Fruit fly (Drosophila melanogaster) whole organism, prepupa: ENCODE measurements around the gene CG32987.

ENCODE experiments used
- Blimp-1 ChIP-seq: fragments of 200-800 bp; sonication (Bioruptor generic); optimal IDR thresholded peaks from 3 replicates; lab custom pipeline; 2017; ENCODE audit warnings: missing biosample characterization, missing genetic modification characterization, mild to moderate bottlenecking, moderate library complexity, missing genetic modification reagents
- CG10631 ChIP-seq: fragments of 200-800 bp; sonication (Bioruptor generic); optimal IDR thresholded peaks from 2 replicates; lab custom pipeline; 2016; ENCODE audit warnings: missing biosample characterization, missing genetic modification characterization
- CG10669 ChIP-seq: fragments of 200-800 bp; sonication (Bioruptor generic); optimal IDR thresholded peaks from 3 replicates; lab custom pipeline; 2018; ENCODE audit warnings: missing biosample characterization, mild to moderate bottlenecking, missing genetic modification characterization, moderate library complexity
- CG11294 ChIP-seq: fragments of 200-800 bp; sonication (Bioruptor generic); IDR thresholded peaks from 2 replicates; pipeline ENCODE4 v1.3.6; 2022; ENCODE audit warnings: missing biosample characterization, missing genetic modification characterization
- CG15336 ChIP-seq: fragments of 200-800 bp; sonication (Bioruptor generic); IDR thresholded peaks from 2 replicates; pipeline ENCODE4 v1.3.6; 2022; ENCODE audit warnings: missing biosample characterization, missing genetic modification characterization
- CG1621 ChIP-seq: fragments of 200-800 bp; sonication (Bioruptor generic); optimal IDR thresholded peaks from 3 replicates; lab custom pipeline; 2018; ENCODE audit warnings: missing biosample characterization, mild to moderate bottlenecking, missing genetic modification characterization
- CG4318 ChIP-seq: fragments of 200-800 bp; sonication (Bioruptor generic); optimal IDR thresholded peaks from 3 replicates; lab custom pipeline; 2017; ENCODE audit warnings: missing biosample characterization, mild to moderate bottlenecking, missing genetic modification characterization
- CG6163 ChIP-seq: fragments of 200-800 bp; sonication (Bioruptor generic); IDR thresholded peaks from 3 replicates; pipeline ENCODE4 v1.3.6; 2022; ENCODE audit warnings: missing biosample characterization, missing genetic modification characterization
- CG6276 ChIP-seq: fragments of 200-800 bp; sonication (Bioruptor generic); optimal IDR thresholded peaks from 2 replicates; lab custom pipeline; 2017; ENCODE audit warnings: missing biosample characterization, mild to moderate bottlenecking, missing genetic modification characterization
- CG6808 ChIP-seq: fragments of 200-800 bp; sonication (Bioruptor generic); optimal IDR thresholded peaks from 3 replicates; lab custom pipeline; 2017; ENCODE audit warnings: missing biosample characterization, missing genetic modification characterization, mild to moderate bottlenecking, moderate library complexity, missing genetic modification reagents
- CG7368 ChIP-seq: fragments of 200-800 bp; sonication (Bioruptor generic); optimal IDR thresholded peaks from 3 replicates; lab custom pipeline; 2016; ENCODE audit warnings: missing biosample characterization, missing genetic modification characterization
- CG8119 ChIP-seq: fragments of 200-800 bp; sonication (Bioruptor generic); IDR thresholded peaks from 3 replicates; pipeline ENCODE4 v1.3.6; 2022; ENCODE audit warnings: missing biosample characterization, missing genetic modification characterization
- CG8319 ChIP-seq: fragments of 200-800 bp; sonication (Bioruptor generic); optimal IDR thresholded peaks from 3 replicates; lab custom pipeline; 2016; ENCODE audit warnings: missing biosample characterization, missing genetic modification characterization
- CG8632 ChIP-seq: fragments of 200-800 bp; sonication (Bioruptor generic); optimal IDR thresholded peaks from 3 replicates; lab custom pipeline; 2016; ENCODE audit warnings: missing biosample characterization, missing genetic modification characterization
- CG9139 ChIP-seq: fragments of 200-800 bp; sonication (Bioruptor generic); optimal IDR thresholded peaks from 3 replicates; lab custom pipeline; 2017; ENCODE audit warnings: missing biosample characterization, mild to moderate bottlenecking, missing genetic modification characterization
- Eip78C ChIP-seq: fragments of 200-800 bp; sonication (Bioruptor generic); peaks from one replicate; lab custom pipeline; 2016; ENCODE audit warnings: missing biosample characterization, missing genetic modification characterization
- Ets21C ChIP-seq: fragments of 200-800 bp; sonication (Bioruptor generic); optimal IDR thresholded peaks from 3 replicates; lab custom pipeline; 2016; ENCODE audit warnings: missing biosample characterization, missing genetic modification characterization
- Ets96B ChIP-seq: fragments of 200-800 bp; optimal IDR thresholded peaks from 2 replicates; lab custom pipeline; 2019; ENCODE audit warnings: missing biosample characterization, mild to moderate bottlenecking, missing genetic modification characterization, moderate library complexity
- Hr38 ChIP-seq: sonication (Bioruptor generic); optimal IDR thresholded peaks from 2 replicates; lab custom pipeline; 2016; ENCODE audit warnings: missing biosample characterization, missing genetic modification characterization
- Sox14 ChIP-seq: fragments of 200-800 bp; sonication (Bioruptor generic); optimal IDR thresholded peaks from 3 replicates; lab custom pipeline; 2016; ENCODE audit warnings: missing biosample characterization, missing genetic modification characterization
- cyc ChIP-seq: fragments of 200-800 bp; sonication (Bioruptor generic); optimal IDR thresholded peaks from 3 replicates; lab custom pipeline; 2016; ENCODE audit warnings: missing biosample characterization, missing genetic modification characterization
- dsx ChIP-seq: fragments of 200-800 bp; optimal IDR thresholded peaks from 3 replicates; lab custom pipeline; 2019; ENCODE audit warnings: missing biosample characterization, mild to moderate bottlenecking, missing genetic modification characterization, moderate library complexity; ENCODE audit not compliant: poor library complexity, severe bottlenecking
- eg ChIP-seq: fragments of 200-800 bp; sonication (Bioruptor generic); IDR thresholded peaks from 3 replicates; pipeline ENCODE4 v1.3.6; 2022; ENCODE audit warnings: missing biosample characterization, missing genetic modification characterization
- fd59A ChIP-seq: fragments of 200-800 bp; sonication (Bioruptor generic); optimal IDR thresholded peaks from 2 replicates; lab custom pipeline; 2017; ENCODE audit warnings: missing biosample characterization, mild to moderate bottlenecking, missing genetic modification characterization, missing genetic modification reagents
- fkh ChIP-seq: fragments of 200-800 bp; sonication (Bioruptor generic); optimal IDR thresholded peaks from 3 replicates; lab custom pipeline; 2017; ENCODE audit warnings: missing biosample characterization, mild to moderate bottlenecking, missing genetic modification characterization, moderate library complexity
- lz ChIP-seq: fragments of 200-800 bp; sonication (Bioruptor generic); optimal IDR thresholded peaks from 3 replicates; lab custom pipeline; 2016; ENCODE audit warnings: missing biosample characterization, missing genetic modification characterization
- net ChIP-seq: fragments of 200-800 bp; sonication (Bioruptor generic); optimal IDR thresholded peaks from 3 replicates; lab custom pipeline; 2016; ENCODE audit warnings: missing biosample characterization, missing genetic modification characterization
- pdm3 ChIP-seq: fragments of 200-800 bp; sonication (Bioruptor generic); optimal IDR thresholded peaks from 3 replicates; lab custom pipeline; 2016; ENCODE audit warnings: missing biosample characterization, missing genetic modification characterization
- salr ChIP-seq, 2 experiments: fragments of 200-800 bp; sonication (Bioruptor generic); optimal IDR thresholded peaks; 3 replicates each; lab custom pipeline; 2016 to 2018; ENCODE audit warnings: missing biosample characterization in 2 of 2, missing genetic modification characterization in 2 of 2, mild to moderate bottlenecking in 1 of 2
- spab ChIP-seq: fragments of 200-800 bp; sonication (Bioruptor generic); optimal IDR thresholded peaks from 2 replicates; lab custom pipeline; 2017; ENCODE audit warnings: missing biosample characterization, mild to moderate bottlenecking, missing genetic modification characterization, missing genetic modification reagents
- ss ChIP-seq, 2 experiments: fragments of 200-800 bp; sonication (Bioruptor generic); optimal IDR thresholded peaks; 2 replicates in 1 of 2; 3 replicates in 1 of 2; lab custom pipeline; 2017 to 2018; ENCODE audit warnings: mild to moderate bottlenecking in 2 of 2, missing biosample characterization in 2 of 2, missing genetic modification characterization in 2 of 2, moderate library complexity in 1 of 2
- svp ChIP-seq: fragments of 200-800 bp; sonication (Bioruptor generic); peaks from one replicate; lab custom pipeline; 2016; ENCODE audit warnings: missing biosample characterization, missing genetic modification characterization

CG32987 gene

dm6 chr2L:8897954-8898713 is 34.5 kb downstream of the CG32987 start (continued):
- TF ChIP-seq lz (GFP tag; lab: Kevin White, UChicago) (peak; percentile 75), Hr38 (GFP tag; lab: Kevin White, UChicago) (no peak), CG6808 (GFP tag; lab: Kevin White, UChicago) (peak; percentile 80), CG6276 (GFP tag; lab: Kevin White, UChicago) (peak; percentile 80), dsx (peak; percentile 78), fd59A (GFP tag; lab: Kevin White, UChicago) (peak; percentile 63), eg (GFP tag; lab: Robert Waterston, UW) (peak; percentile 80), CG8319 (GFP tag; lab: Kevin White, UChicago) (no peak), salr (GFP tag; optimal IDR thresholded peaks at IDR 0.05; lab: Kevin White, UChicago) (peak in 1 of 2 experiments; percentile 47), CG9139 (GFP tag; lab: Kevin White, UChicago) (peak; percentile 69), svp (GFP tag; lab: Kevin White, UChicago) (peak; percentile 90), CG8119 (peak; percentile 77), CG11294 (GFP tag; lab: Robert Waterston, UW) (no peak), spab (GFP tag; lab: Kevin White, UChicago) (peak; percentile 71), CG10631 (GFP tag; lab: Kevin White, UChicago) (peak; percentile 79), net (GFP tag; lab: Kevin White, UChicago) (peak; percentile 77), CG6163 (GFP tag; lab: Robert Waterston, UW) (peak; percentile 71; the same call in 2 of the 3 replicates)

DNA sequence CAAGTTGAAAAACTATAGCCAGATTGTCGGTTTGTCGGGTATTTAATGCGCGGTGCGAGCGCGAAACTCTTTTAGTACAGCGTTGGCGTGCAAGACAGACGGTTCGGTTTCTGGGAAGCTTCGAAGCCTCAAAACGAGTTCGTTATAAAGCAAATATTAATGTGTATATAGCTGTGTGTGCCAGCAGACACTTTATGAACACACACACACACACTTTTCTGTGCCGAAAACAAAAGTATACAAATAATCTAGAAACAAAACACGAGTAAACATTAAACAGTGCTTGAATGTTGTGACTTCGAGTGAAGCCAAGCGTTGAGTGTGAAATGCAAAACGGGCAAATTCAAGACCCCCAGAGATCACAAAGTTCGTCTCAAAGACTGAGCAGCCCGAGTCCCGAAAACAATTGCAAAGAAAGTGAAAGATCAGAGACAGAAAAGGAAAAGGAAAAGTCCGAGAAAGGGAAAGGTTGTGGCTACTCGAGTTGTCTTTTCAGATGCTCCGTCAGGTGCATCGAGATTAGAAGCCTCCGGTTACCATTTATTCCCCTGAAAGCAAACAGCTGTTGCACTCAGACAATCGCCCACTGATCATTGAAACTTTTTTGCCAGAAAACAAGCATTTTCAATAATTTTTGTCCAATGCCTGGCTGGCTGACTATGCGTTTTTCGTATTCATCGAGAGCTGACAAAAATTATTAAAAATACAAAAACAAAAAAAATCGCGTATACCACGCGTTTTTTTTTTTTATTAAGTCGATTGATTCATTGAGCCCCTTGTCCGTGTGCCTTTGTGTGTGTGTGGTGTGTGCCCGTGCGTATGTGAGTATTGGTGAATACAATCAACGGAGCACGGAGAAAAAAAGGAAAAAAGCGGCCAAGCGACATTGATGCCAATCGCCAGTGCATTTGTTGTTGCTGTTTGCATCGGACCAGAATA is 35.4 kb downstream of the CG32987 start, which contains the start of gene CG34398:
Gene CG34398, plus strand, starts transcription at position 73 of the 939 bp plus-strand sequence.
- TF ChIP-seq ss (GFP tag; optimal IDR thresholded peaks at IDR 0.05; lab: Kevin White, UChicago) (peak; percentile 33 to 42), Eip78C (GFP tag; lab: Kevin White, UChicago) (peak; percentile 35), cyc (GFP tag; lab: Kevin White, UChicago) (no peak), fkh (GFP tag; lab: Kevin White, UChicago) (peak; percentile 74), Sox14 (no peak), CG8119 (0 out of 3 replicates have a peak, but pooled peaks have one; percentile 15), CG6163 (GFP tag; lab: Robert Waterston, UW) (peak; percentile 59), CG9139 (GFP tag; lab: Kevin White, UChicago) (peak; percentile 18), CG7368 (GFP tag; lab: Kevin White, UChicago) (no peak), Ets96B (tag; lab: Kevin White, UChicago) (no peak), CG6808 (GFP tag; lab: Kevin White, UChicago) (peak; percentile 34), CG11294 (GFP tag; lab: Robert Waterston, UW) (no peak), dsx (peak; percentile 14), svp (GFP tag; lab: Kevin White, UChicago) (peak; percentile 55), Blimp-1 (GFP tag; lab: Kevin White, UChicago) (peak; percentile 76), CG8632 (GFP tag; lab: Kevin White, UChicago) (no peak), CG6276 (GFP tag; lab: Kevin White, UChicago) (peak; percentile 2), net (GFP tag; lab: Kevin White, UChicago) (no peak), spab (GFP tag; lab: Kevin White, UChicago) (no peak), CG4318 (GFP tag; lab: Kevin White, UChicago) (no peak), CG15336 (GFP tag; lab: Robert Waterston, UW) (peak; percentile 29; the same call in 1 of the 2 replicates), Hr38 (GFP tag; lab: Kevin White, UChicago) (no peak), CG10669 (GFP tag; lab: Kevin White, UChicago) (no peak), CG1621 (tag; lab: Kevin White, UChicago) (no peak)

DNA sequence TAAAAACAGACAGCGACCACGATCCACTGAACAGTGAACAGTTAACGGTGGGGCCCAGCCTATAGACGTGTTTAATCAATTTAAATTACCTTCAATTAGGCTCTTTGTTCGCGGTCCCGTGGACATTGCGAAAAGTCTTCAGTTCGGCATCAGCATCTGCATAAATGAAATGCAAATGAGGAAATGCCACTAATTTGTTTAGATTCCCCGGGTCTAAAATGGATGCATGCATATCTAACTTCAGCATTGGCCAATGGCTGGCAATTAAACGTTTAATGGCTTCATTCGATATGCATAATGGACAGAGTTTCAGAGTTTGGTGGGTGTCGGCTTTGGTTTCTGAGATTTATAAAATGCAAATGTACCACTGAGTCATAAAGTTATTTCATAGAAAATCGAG is 38.3 kb downstream of the CG32987 start:
- TF ChIP-seq CG11294 (GFP tag; lab: Robert Waterston, UW) (no peak), eg (GFP tag; lab: Robert Waterston, UW) (no peak), pdm3 (GFP tag; lab: Kevin White, UChicago) (no peak), spab (GFP tag; lab: Kevin White, UChicago) (no peak), Ets21C (no peak)
